Fruit fly (Drosophila melanogaster) whole organism, embryonic: ENCODE measurements around the gene CG13124.

ENCODE experiments used
- Aef1 ChIP-seq: fragments of 200-800 bp; sonication (Bioruptor generic); IDR thresholded peaks from 3 replicates; pipeline ENCODE4 v1.3.6; 2022; ENCODE audit warnings: missing biosample characterization, missing genetic modification characterization
- Atf6 ChIP-seq: fragments of 200-800 bp; sonication (Bioruptor generic); IDR thresholded peaks from 2 replicates; pipeline ENCODE4 v1.3.6; 2022; ENCODE audit warnings: missing biosample characterization, missing genetic modification characterization
- C15 ChIP-seq: fragments of 200-800 bp; sonication (Bioruptor generic); IDR thresholded peaks from 3 replicates; pipeline ENCODE4 v1.3.6; 2022; ENCODE audit warnings: missing biosample characterization, missing genetic modification characterization
- CG10366 ChIP-seq: fragments of 200-800 bp; sonication (Bioruptor generic); IDR thresholded peaks from 2 replicates; pipeline ENCODE4 v1.3.6; 2022; ENCODE audit warnings: missing biosample characterization, missing genetic modification characterization
- CG10543 ChIP-seq: fragments of 200-800 bp; sonication (Bioruptor generic); optimal IDR thresholded peaks from 3 replicates; lab custom pipeline; 2017; ENCODE audit warnings: missing biosample characterization, mild to moderate bottlenecking, missing genetic modification characterization, moderate library complexity
- CG11696 ChIP-seq: fragments of 200-800 bp; sonication (Bioruptor generic); IDR thresholded peaks from 2 replicates; pipeline ENCODE4 v1.3.6; 2022; ENCODE audit warnings: missing biosample characterization, missing genetic modification characterization
- CG12942 ChIP-seq: fragments of 200-800 bp; sonication (Bioruptor generic); optimal IDR thresholded peaks from 3 replicates; lab custom pipeline; 2016; ENCODE audit warnings: missing biosample characterization, missing genetic modification characterization
- CG13894 ChIP-seq: fragments of 200-800 bp; sonication (Bioruptor generic); optimal IDR thresholded peaks from 3 replicates; lab custom pipeline; 2018; ENCODE audit warnings: missing biosample characterization, mild to moderate bottlenecking, missing genetic modification characterization, moderate library complexity
- CG15011 ChIP-seq: fragments of 200-800 bp; sonication (Bioruptor generic); optimal IDR thresholded peaks from 3 replicates; lab custom pipeline; 2018; ENCODE audit warnings: missing biosample characterization, mild to moderate bottlenecking, missing genetic modification characterization
- CG17328 ChIP-seq: fragments of 200-800 bp; sonication (Bioruptor generic); IDR thresholded peaks from 2 replicates; pipeline ENCODE4 v1.3.6; 2022; ENCODE audit warnings: missing biosample characterization, missing genetic modification characterization
- CG18476 ChIP-seq: fragments of 200-800 bp; sonication (Bioruptor generic); optimal IDR thresholded peaks from 2 replicates; lab custom pipeline; 2016; ENCODE audit warnings: missing biosample characterization, mild to moderate bottlenecking, missing genetic modification characterization
- CG18619 ChIP-seq: fragments of 200-800 bp; sonication (Bioruptor generic); optimal IDR thresholded peaks from 3 replicates; lab custom pipeline; 2017; ENCODE audit warnings: missing biosample characterization, mild to moderate bottlenecking, missing genetic modification characterization
- CG30020 ChIP-seq: fragments of 200-800 bp; optimal IDR thresholded peaks from 2 replicates; lab custom pipeline; 2019; ENCODE audit warnings: missing biosample characterization, mild to moderate bottlenecking, missing genetic modification characterization, moderate library complexity
- CG31365 ChIP-seq: fragments of 200-800 bp; sonication (Bioruptor generic); optimal IDR thresholded peaks from 2 replicates; lab custom pipeline; 2018; ENCODE audit warnings: missing biosample characterization, mild to moderate bottlenecking, missing genetic modification characterization
- CG4404 ChIP-seq: fragments of 200-800 bp; sonication (Bioruptor generic); IDR thresholded peaks from 2 replicates; pipeline ENCODE4 v1.3.6; 2022; ENCODE audit warnings: missing biosample characterization, missing genetic modification characterization
- CG4707 ChIP-seq: fragments of 200-800 bp; sonication (Bioruptor generic); optimal IDR thresholded peaks from 2 replicates; lab custom pipeline; 2018; ENCODE audit warnings: missing biosample characterization, mild to moderate bottlenecking, missing genetic modification characterization, moderate library complexity
- CG6791 ChIP-seq: fragments of 200-800 bp; sonication (Bioruptor generic); IDR thresholded peaks from 3 replicates; pipeline ENCODE4 v1.3.6; 2022; ENCODE audit warnings: missing biosample characterization, missing genetic modification characterization; ENCODE audit not compliant: partially characterized antibody
- CG7372 ChIP-seq: fragments of 200-800 bp; sonication (Bioruptor generic); IDR thresholded peaks from 2 replicates; pipeline ENCODE4 v1.3.6; 2022; ENCODE audit warnings: missing biosample characterization, missing genetic modification characterization
- CG7556 ChIP-seq: fragments of 200-800 bp; sonication (Bioruptor generic); optimal IDR thresholded peaks from 2 replicates; lab custom pipeline; 2017; ENCODE audit warnings: missing biosample characterization, mild to moderate bottlenecking, missing genetic modification characterization
- CG7987 ChIP-seq: fragments of 200-800 bp; sonication (Bioruptor generic); optimal IDR thresholded peaks from 2 replicates; lab custom pipeline; 2018; ENCODE audit warnings: missing biosample characterization, mild to moderate bottlenecking, missing genetic modification characterization, moderate library complexity
- CG8388 ChIP-seq: fragments of 200-800 bp; sonication (Bioruptor generic); optimal IDR thresholded peaks from 2 replicates; lab custom pipeline; 2019; ENCODE audit warnings: missing biosample characterization, mild to moderate bottlenecking, missing genetic modification characterization, moderate library complexity
- CG9609 ChIP-seq: fragments of 200-800 bp; sonication (Bioruptor generic); optimal IDR thresholded peaks from 3 replicates; lab custom pipeline; 2016; ENCODE audit warnings: missing biosample characterization, missing genetic modification characterization
- Chrac-16 ChIP-seq: fragments of 200-800 bp; sonication (Bioruptor generic); optimal IDR thresholded peaks from 3 replicates; lab custom pipeline; 2016; ENCODE audit warnings: missing biosample characterization, missing genetic modification characterization
- Deaf1 ChIP-seq: fragments of 200-800 bp; optimal IDR thresholded peaks from 3 replicates; lab custom pipeline; 2019; ENCODE audit warnings: missing biosample characterization, mild to moderate bottlenecking, missing genetic modification characterization, moderate library complexity
- E2f1 ChIP-seq: fragments of 200-800 bp; sonication (Bioruptor generic); IDR thresholded peaks from 2 replicates; pipeline ENCODE4 v1.3.6; 2022; ENCODE audit warnings: missing biosample characterization, missing genetic modification characterization
- ERR ChIP-seq: fragments of 200-800 bp; sonication (Bioruptor generic); optimal IDR thresholded peaks from 2 replicates; lab custom pipeline; 2016; ENCODE audit warnings: missing biosample characterization, missing genetic modification characterization
- Ets65A ChIP-seq: fragments of 200-800 bp; sonication (Bioruptor generic); peaks from one replicate; lab custom pipeline; 2016; ENCODE audit warnings: missing biosample characterization, missing genetic modification characterization
- H2.0 ChIP-seq: fragments of 200-800 bp; sonication (Bioruptor generic); IDR thresholded peaks from 2 replicates; pipeline ENCODE4 v1.3.6; 2022; ENCODE audit warnings: missing biosample characterization, missing genetic modification characterization
- HLH54F ChIP-seq: fragments of 200-800 bp; sonication (Bioruptor generic); optimal IDR thresholded peaks from 3 replicates; lab custom pipeline; 2016; ENCODE audit warnings: missing biosample characterization, missing genetic modification characterization
- HLHmδ ChIP-seq: fragments of 200-800 bp; sonication (Bioruptor generic); optimal IDR thresholded peaks from 2 replicates; lab custom pipeline; 2018; ENCODE audit warnings: missing biosample characterization, mild to moderate bottlenecking, missing genetic modification characterization, moderate library complexity
- HmgZ ChIP-seq: fragments of 200-800 bp; sonication (Bioruptor generic); optimal IDR thresholded peaks from 2 replicates; lab custom pipeline; 2018; ENCODE audit warnings: missing biosample characterization, mild to moderate bottlenecking, missing genetic modification characterization
- Max ChIP-seq: fragments of 200-800 bp; sonication (Bioruptor generic); optimal IDR thresholded peaks from 2 replicates; lab custom pipeline; 2016; ENCODE audit warnings: missing biosample characterization, mild to moderate bottlenecking, missing genetic modification characterization
- Mrtf ChIP-seq: fragments of 200-800 bp; sonication (Bioruptor generic); IDR thresholded peaks from 3 replicates; pipeline ENCODE4 v1.3.6; 2022; ENCODE audit warnings: missing biosample characterization, missing genetic modification characterization
- Oli ChIP-seq: fragments of 200-800 bp; sonication (Bioruptor generic); optimal IDR thresholded peaks from 2 replicates; lab custom pipeline; 2018; ENCODE audit warnings: missing biosample characterization, mild to moderate bottlenecking, missing genetic modification characterization, moderate library complexity
- Usf ChIP-seq: fragments of 200-800 bp; sonication (Bioruptor generic); optimal IDR thresholded peaks from 2 replicates; lab custom pipeline; 2017; ENCODE audit warnings: missing genotype, missing biosample characterization, missing genetic modification characterization
- Xbp1 ChIP-seq: fragments of 200-800 bp; sonication (Bioruptor generic); optimal IDR thresholded peaks from 3 replicates; lab custom pipeline; 2016; ENCODE audit warnings: missing biosample characterization, mild to moderate bottlenecking, missing genetic modification characterization
- br ChIP-seq: fragments of >200 bp; optimal IDR thresholded peaks from 2 replicates; lab custom pipeline; 2017
- cas ChIP-seq: fragments of 200-800 bp; sonication (Bioruptor generic); IDR thresholded peaks from 2 replicates; pipeline ENCODE4 v1.3.6; 2022; ENCODE audit warnings: missing biosample characterization, missing genetic modification characterization
- da ChIP-seq: fragments of 200-800 bp; sonication (Bioruptor generic); optimal IDR thresholded peaks from 2 replicates; lab custom pipeline; 2016; ENCODE audit warnings: missing biosample characterization, missing genetic modification characterization
- dpn ChIP-seq, 2 experiments: fragments of 200-800 bp; sonication (Bioruptor generic); optimal IDR thresholded peaks; 3 replicates each; lab custom pipeline; 2016; ENCODE audit warnings: missing biosample characterization in 2 of 2, missing genetic modification characterization in 2 of 2
- eve ChIP-seq, 2 experiments: fragments of >200 bp; optimal IDR thresholded peaks; 2 replicates each; lab custom pipeline; 2017; ENCODE audit warnings: missing biosample characterization in 2 of 2, missing genetic modification characterization in 2 of 2
- ewg ChIP-seq: fragments of 200-800 bp; sonication (Bioruptor generic); optimal IDR thresholded peaks from 3 replicates; lab custom pipeline; 2017; ENCODE audit warnings: mild to moderate bottlenecking, missing biosample characterization, missing genetic modification reagents, missing genetic modification characterization
- fd102C ChIP-seq: fragments of 200-800 bp; sonication (Bioruptor generic); optimal IDR thresholded peaks from 2 replicates; lab custom pipeline; 2018; ENCODE audit warnings: missing biosample characterization, mild to moderate bottlenecking, missing genetic modification characterization, moderate library complexity
- grau ChIP-seq: fragments of 200-800 bp; optimal IDR thresholded peaks from 3 replicates; lab custom pipeline; 2019; ENCODE audit warnings: missing biosample characterization, mild to moderate bottlenecking, missing genetic modification characterization, moderate library complexity
- hth ChIP-seq: fragments of >200 bp; optimal IDR thresholded peaks from 2 replicates; lab custom pipeline; 2017; ENCODE audit warnings: inconsistent platforms
- kah ChIP-seq: fragments of 200-800 bp; sonication (Bioruptor generic); optimal IDR thresholded peaks from 2 replicates; lab custom pipeline; 2018; ENCODE audit warnings: missing biosample characterization, mild to moderate bottlenecking, missing genetic modification characterization
- mld ChIP-seq: fragments of 200-800 bp; sonication (Bioruptor generic); IDR thresholded peaks from 3 replicates; pipeline ENCODE4 v1.3.6; 2022; ENCODE audit warnings: missing biosample characterization, missing genetic modification characterization; ENCODE audit not compliant: partially characterized antibody
- nerfin-1 ChIP-seq: fragments of 200-800 bp; sonication (Bioruptor generic); optimal IDR thresholded peaks from 3 replicates; lab custom pipeline; 2019; ENCODE audit warnings: missing biosample characterization, mild to moderate bottlenecking, missing genetic modification characterization, moderate library complexity
- nom ChIP-seq: fragments of 200-800 bp; sonication (Bioruptor generic); optimal IDR thresholded peaks from 2 replicates; lab custom pipeline; 2017; ENCODE audit warnings: missing biosample characterization, missing genetic modification characterization, mild to moderate bottlenecking, moderate library complexity, missing genetic modification reagents
- sens-2 ChIP-seq: fragments of 200-800 bp; sonication (Bioruptor generic); IDR thresholded peaks from 2 replicates; pipeline ENCODE4 v1.3.6; 2022; ENCODE audit warnings: missing biosample characterization, missing genetic modification characterization
- shn ChIP-seq: fragments of 200-800 bp; sonication (Bioruptor generic); optimal IDR thresholded peaks from 3 replicates; lab custom pipeline; 2016; ENCODE audit warnings: missing biosample characterization, missing genetic modification characterization
- unc-4 ChIP-seq: fragments of 200-800 bp; sonication (Bioruptor generic); IDR thresholded peaks from 2 replicates; pipeline ENCODE4 v1.3.6; 2022; ENCODE audit warnings: missing biosample characterization, missing genetic modification characterization; ENCODE audit not compliant: partially characterized antibody

The CG13124 gene

DNA sequence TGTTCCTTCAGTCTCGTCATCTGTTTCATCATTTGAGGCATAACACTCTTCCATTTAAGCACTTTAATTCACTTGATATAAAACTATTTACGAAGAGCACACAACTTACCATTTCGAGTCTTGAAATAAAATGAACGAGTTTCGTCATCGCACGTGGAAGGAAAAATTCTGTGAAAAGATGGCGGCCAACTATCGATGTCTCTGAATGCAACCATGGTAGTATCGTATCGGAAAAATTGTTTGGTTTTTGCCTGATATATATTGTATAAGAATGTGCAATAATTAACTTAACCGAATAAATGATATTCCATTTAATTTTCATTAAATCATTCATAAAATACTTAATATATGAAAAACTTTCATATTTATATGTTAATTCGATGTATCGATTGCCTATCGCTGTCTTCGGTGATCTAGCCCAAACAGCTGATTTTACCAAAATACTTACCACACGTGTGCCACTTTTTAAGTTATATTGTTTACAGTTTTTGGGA, 13.5 kb downstream of the CG13124 start, which contains the start of gene Bka (continued):
- TF ChIP-seq fd102C (GFP tag; lab: Kevin White, UChicago), result no peak
- TF ChIP-seq unc-4, result peak; percentile 99
- peak; percentile 93 for TF ChIP-seq CG6791 (GFP tag; lab: Robert Waterston, UW)
- no peak for TF ChIP-seq Mrtf
- TF ChIP-seq E2f1, result no peak
- no peak for TF ChIP-seq shn
- TF ChIP-seq CG15011 (GFP tag; lab: Kevin White, UChicago), result peak; percentile 65
- no peak for TF ChIP-seq br
- peak; percentile 45 for TF ChIP-seq kah (GFP tag; lab: Kevin White, UChicago)
- TF ChIP-seq nom (GFP tag; lab: Kevin White, UChicago), result peak; percentile 53
- no peak for TF ChIP-seq hth
- TF ChIP-seq CG11696 (GFP tag; lab: Robert Waterston, UW), result no peak
- no peak for TF ChIP-seq eve (GFP tag; optimal IDR thresholded peaks at IDR 0.05; lab: Kevin White, UChicago)
- peak; percentile 38 for TF ChIP-seq CG7556 (GFP tag; lab: Kevin White, UChicago)
- no peak for TF ChIP-seq HLH54F (GFP tag; lab: Kevin White, UChicago)
- TF ChIP-seq CG10543 (GFP tag; lab: Kevin White, UChicago), result peak; percentile 77
- TF ChIP-seq CG7987 (GFP tag; lab: Kevin White, UChicago), result peak; percentile 65
- no peak for TF ChIP-seq CG12942 (GFP tag; lab: Kevin White, UChicago)
- peak; percentile 94 for TF ChIP-seq mld
- peak; percentile 20 for TF ChIP-seq CG18476 (GFP tag; lab: Kevin White, UChicago)
- no peak for TF ChIP-seq sens-2 (GFP tag; lab: Robert Waterston, UW)
- peak; percentile 18 for TF ChIP-seq Xbp1 (GFP tag; lab: Kevin White, UChicago)
- TF ChIP-seq Aef1 (GFP tag; lab: Robert Waterston, UW), result no peak
- TF ChIP-seq CG13894 (tag; lab: Kevin White, UChicago), result peak; percentile 77
- no peak for TF ChIP-seq CG9609 (GFP tag; lab: Kevin White, UChicago)
- peak; percentile 62 for TF ChIP-seq CG18619
- no peak for TF ChIP-seq ewg (GFP tag; lab: Kevin White, UChicago)
- TF ChIP-seq Atf6 (GFP tag; lab: Robert Waterston, UW), result peak; percentile 33; the same call in 1 of the 2 replicates
- no peak for TF ChIP-seq cas
- TF ChIP-seq H2.0, result no peak
- TF ChIP-seq dpn (GFP tag; optimal IDR thresholded peaks at IDR 0.05; lab: Kevin White, UChicago), result peak in 1 of 2 experiments; percentile 23
- TF ChIP-seq nerfin-1 (tag; lab: Kevin White, UChicago), result peak; percentile 79
- peak; percentile 66 for TF ChIP-seq Deaf1 (tag; lab: Kevin White, UChicago)
- no peak for TF ChIP-seq C15 (GFP tag; lab: Robert Waterston, UW)
- TF ChIP-seq Ets65A (GFP tag; lab: Kevin White, UChicago), result no peak
- TF ChIP-seq Oli (tag; lab: Kevin White, UChicago), result peak; percentile 31
- peak; percentile 83 for TF ChIP-seq CG30020 (tag; lab: Kevin White, UChicago)
- TF ChIP-seq HmgZ (tag; lab: Kevin White, UChicago), result peak; percentile 83
- TF ChIP-seq HLHmδ (GFP tag; lab: Kevin White, UChicago), result no peak
- peak; percentile 46; the same call in 1 of the 2 replicates for TF ChIP-seq CG17328 (GFP tag; lab: Robert Waterston, UW)
- TF ChIP-seq CG10366, result no peak
- TF ChIP-seq grau (tag; lab: Kevin White, UChicago), result peak; percentile 73
- peak; percentile 50 for TF ChIP-seq CG8388 (GFP tag; lab: Kevin White, UChicago)
- TF ChIP-seq CG4404, result no peak
- TF ChIP-seq ERR, result peak; percentile 0
- no peak for TF ChIP-seq CG7372 (GFP tag; lab: Robert Waterston, UW)
- no peak for TF ChIP-seq da (GFP tag; lab: Kevin White, UChicago)
- TF ChIP-seq Max (GFP tag; lab: Kevin White, UChicago), result peak; percentile 73
- TF ChIP-seq CG31365 (tag; lab: Kevin White, UChicago), result no peak
- TF ChIP-seq Usf, result no peak
- no peak for TF ChIP-seq Chrac-16 (GFP tag; lab: Kevin White, UChicago)
- peak; percentile 37 for TF ChIP-seq CG4707
